Worm (Caenorhabditis elegans) whole organism, L4 larva: Measurements from ENCODE around the gene ifp-1.

Source experiments
- F10B5.3 ChIP-seq: sonication (generic microtip); optimal IDR thresholded peaks from 2 replicates; lab custom pipeline; 2016; ENCODE audit warnings: mild to moderate bottlenecking, missing genetic modification characterization, missing compliant biosample characterization
- F37D6.2 ChIP-seq: sonication (generic microtip); optimal IDR thresholded peaks from 2 replicates; lab custom pipeline; 2016; ENCODE audit warnings: mild to moderate bottlenecking, missing genetic modification characterization, missing compliant biosample characterization
- F49E8.2 ChIP-seq: sonication (generic microtip); optimal IDR thresholded peaks from 2 replicates; lab custom pipeline; 2016; ENCODE audit warnings: missing compliant biosample characterization, mild to moderate bottlenecking, missing genetic modification characterization, borderline replicate concordance
- T20F7.1 ChIP-seq: fragments of 200-800 bp; sonication (Bioruptor generic); optimal IDR thresholded peaks from 2 replicates; lab custom pipeline; 2018; ENCODE audit warnings: mild to moderate bottlenecking, missing genetic modification characterization, missing compliant biosample characterization
- ZK337.2 ChIP-seq: fragments of 200-800 bp; sonication (Bioruptor generic); IDR thresholded peaks from 2 replicates; pipeline ENCODE4 v1.3.6; 2022; ENCODE audit warnings: missing genetic modification reagents, missing genetic modification characterization, missing compliant biosample characterization
- ZK546.5 ChIP-seq, 2 experiments: sonication (generic microtip); optimal IDR thresholded peaks; 2 replicates each; lab custom pipeline; 2017; ENCODE audit warnings: missing biosample characterization in 2 of 2, missing genetic modification characterization in 2 of 2
- aha-1 ChIP-seq: fragments of 150-350 bp; peaks from one replicate; lab custom pipeline; 2014; ENCODE audit warnings: missing biosample characterization, missing genetic modification characterization
- attf-4 ChIP-seq: sonication (generic microtip); optimal IDR thresholded peaks from 3 replicates; lab custom pipeline; 2017; ENCODE audit warnings: missing biosample characterization, missing genetic modification characterization
- ceh-44 ChIP-seq: fragments of 200-800 bp; sonication (Bioruptor generic); IDR thresholded peaks from 2 replicates; pipeline ENCODE4 v1.3.6; 2022; ENCODE audit warnings: missing genetic modification reagents, missing genetic modification characterization, missing compliant biosample characterization
- ceh-82 ChIP-seq: sonication (generic microtip); optimal IDR thresholded peaks from 2 replicates; lab custom pipeline; 2017; ENCODE audit warnings: missing biosample characterization, missing genetic modification characterization
- ces-1 ChIP-seq: fragments of 150-350 bp; sonication (generic microtip); optimal IDR thresholded peaks from 4 replicates; lab custom pipeline; 2014; ENCODE audit warnings: missing biosample characterization, missing genetic modification reagents, missing genetic modification characterization
- daf-16 ChIP-seq, 3 experiments: sonication (generic microtip); optimal IDR thresholded peaks; 2 replicates each; lab custom pipeline; 2016 to 2017; ENCODE audit warnings: missing genetic modification characterization in 3 of 3, missing genetic modification reagents in 3 of 3, mild to moderate bottlenecking in 2 of 3, missing compliant biosample characterization in 2 of 3, missing biosample characterization in 1 of 3, moderate library complexity in 1 of 3
- daf-19 ChIP-seq: fragments of 200-800 bp; sonication (Bioruptor generic); conservative IDR thresholded peaks from 2 replicates; pipeline ENCODE4 v1.3.6; 2022; ENCODE audit warnings: missing genetic modification characterization, missing compliant biosample characterization
- daf-8 ChIP-seq: fragments of 200-800 bp; sonication (Bioruptor generic); IDR thresholded peaks from 2 replicates; pipeline ENCODE4 v1.3.6; 2022; ENCODE audit warnings: missing genetic modification characterization, missing compliant biosample characterization
- duxl-1 ChIP-seq: sonication (generic microtip); optimal IDR thresholded peaks from 2 replicates; lab custom pipeline; 2016; ENCODE audit warnings: mild to moderate bottlenecking, missing genetic modification characterization, moderate library complexity, missing compliant biosample characterization; ENCODE audit not compliant: poor library complexity
- egl-27 ChIP-seq: sonication (generic microtip); optimal IDR thresholded peaks from 3 replicates; lab custom pipeline; 2017; ENCODE audit warnings: missing biosample characterization, missing genetic modification reagents, missing genetic modification characterization
- egl-43 ChIP-seq: fragments of 200-800 bp; sonication (Bioruptor generic); IDR thresholded peaks from 2 replicates; pipeline ENCODE4 v1.3.6; 2022; ENCODE audit warnings: missing genetic modification reagents, missing genetic modification characterization, missing compliant biosample characterization
- fkh-10 ChIP-seq: fragments of 150-350 bp; optimal IDR thresholded peaks from 2 replicates; lab custom pipeline; 2014; ENCODE audit warnings: missing biosample characterization, missing genetic modification reagents, missing genetic modification characterization
- fos-1 ChIP-seq: fragments of 150-350 bp; optimal IDR thresholded peaks from 2 replicates; lab custom pipeline; 2014; ENCODE audit warnings: missing biosample characterization, missing genetic modification characterization
- hlh-11 ChIP-seq: fragments of 200-800 bp; sonication (Bioruptor generic); optimal IDR thresholded peaks from 2 replicates; lab custom pipeline; 2018; ENCODE audit warnings: mild to moderate bottlenecking, missing genetic modification characterization, missing compliant biosample characterization
- hlh-30 ChIP-seq: sonication (generic microtip); optimal IDR thresholded peaks from 2 replicates; lab custom pipeline; 2017; ENCODE audit warnings: antibody characterized with exemption, mild to moderate bottlenecking, missing genetic modification characterization, missing compliant biosample characterization; ENCODE audit not compliant: insufficient read depth
- hmg-1.1 ChIP-seq: fragments of 200-800 bp; sonication (Bioruptor generic); IDR thresholded peaks from 2 replicates; pipeline ENCODE4 v1.3.6; 2022; ENCODE audit warnings: missing genetic modification reagents, missing genetic modification characterization, missing compliant biosample characterization
- jun-1 ChIP-seq: fragments of 150-350 bp; optimal IDR thresholded peaks from 2 replicates; lab custom pipeline; 2014; ENCODE audit warnings: missing biosample characterization, missing genetic modification reagents, missing genetic modification characterization
- lin-38 ChIP-seq: fragments of 200-800 bp; sonication (Bioruptor generic); IDR thresholded peaks from 2 replicates; pipeline ENCODE4 v1.3.6; 2022; ENCODE audit warnings: missing genetic modification reagents, missing genetic modification characterization, missing compliant biosample characterization
- mdl-1 ChIP-seq, 2 experiments: fragments of 150-350 bp in 1 of 2; sonication (generic microtip) in 1 of 2; optimal IDR thresholded peaks; 2 replicates each; lab custom pipeline; 2014 to 2017; ENCODE audit warnings: missing biosample characterization in 2 of 2, missing genetic modification characterization in 2 of 2
- mep-1 ChIP-seq: fragments of 150-350 bp; sonication (generic microtip); optimal IDR thresholded peaks from 3 replicates; lab custom pipeline; 2014; ENCODE audit warnings: missing biosample characterization, missing genetic modification characterization
- mes-2 ChIP-seq: sonication (generic microtip); optimal IDR thresholded peaks from 2 replicates; lab custom pipeline; 2016; ENCODE audit warnings: missing genotype, mild to moderate bottlenecking, missing genetic modification characterization, missing compliant biosample characterization; ENCODE audit not compliant: poor library complexity, severe bottlenecking
- mxl-2 ChIP-seq: fragments of 200-800 bp; sonication (Bioruptor generic); conservative IDR thresholded peaks from 2 replicates; pipeline ENCODE4 v1.3.6; 2022; ENCODE audit warnings: missing genetic modification reagents, missing genetic modification characterization, missing compliant biosample characterization
- mxl-3 ChIP-seq: fragments of 200-800 bp; sonication (Bioruptor generic); optimal IDR thresholded peaks from 2 replicates; lab custom pipeline; 2018; ENCODE audit warnings: mild to moderate bottlenecking, missing genetic modification characterization, missing compliant biosample characterization
- nhr-11 ChIP-seq: fragments of 150-350 bp; optimal IDR thresholded peaks from 2 replicates; lab custom pipeline; 2014; ENCODE audit warnings: missing biosample characterization, missing genetic modification characterization
- nhr-28 ChIP-seq: fragments of 150-350 bp; optimal IDR thresholded peaks from 2 replicates; lab custom pipeline; 2014; ENCODE audit warnings: missing biosample characterization, missing genetic modification characterization
- php-3 ChIP-seq: fragments of 200-800 bp; sonication (Bioruptor generic); IDR thresholded peaks from 2 replicates; pipeline ENCODE4 v1.3.6; 2022; ENCODE audit warnings: missing genetic modification reagents, missing genetic modification characterization, missing compliant biosample characterization
- rbr-2 ChIP-seq: sonication (generic microtip); optimal IDR thresholded peaks from 2 replicates; lab custom pipeline; 2016; ENCODE audit warnings: missing genotype, missing genetic modification characterization, missing compliant biosample characterization
- saeg-2 ChIP-seq: fragments of 200-800 bp; sonication (Bioruptor generic); IDR thresholded peaks from 2 replicates; pipeline ENCODE4 v1.3.6; 2022; ENCODE audit warnings: missing genetic modification reagents, missing genetic modification characterization, missing compliant biosample characterization
- set-16 ChIP-seq: fragments of 200-800 bp; sonication (Bioruptor generic); IDR thresholded peaks from 2 replicates; pipeline ENCODE4 v1.3.6; 2022; ENCODE audit warnings: missing genetic modification reagents, missing genetic modification characterization, missing compliant biosample characterization
- unc-62 ChIP-seq, 3 experiments: fragments of 150-350 bp in 1 of 3; sonication (generic microtip); optimal IDR thresholded peaks in 2 of 3; peaks in 1 of 3; 1 replicate in 1 of 3; 2 replicates in 2 of 3; lab custom pipeline; 2014 to 2017; ENCODE audit warnings: missing biosample characterization in 3 of 3, missing genetic modification characterization in 3 of 3, missing genetic modification reagents in 3 of 3, missing genotype in 1 of 3
- vab-7 ChIP-seq: fragments of 200-800 bp; sonication (Bioruptor generic); IDR thresholded peaks from 2 replicates; pipeline ENCODE4 v1.3.6; 2022; ENCODE audit warnings: missing genetic modification reagents, missing genetic modification characterization, missing compliant biosample characterization
- zag-1 ChIP-seq: fragments of 150-350 bp; optimal IDR thresholded peaks from 2 replicates; lab custom pipeline; 2014; ENCODE audit warnings: missing biosample characterization, missing genetic modification characterization
- zip-2 ChIP-seq: fragments of 150-350 bp; optimal IDR thresholded peaks from 2 replicates; lab custom pipeline; 2014; ENCODE audit warnings: missing biosample characterization, missing genetic modification characterization

The ifp-1 gene

ce11 chrX:9676009-9676408, 4.0 kb downstream of the ifp-1 start (continued):
- TF ChIP-seq F37D6.2 (tag; lab: Kevin White, UChicago), result no peak
- TF ChIP-seq hlh-30 (tag; lab: Kevin White, UChicago), result no peak
- TF ChIP-seq T20F7.1 (GFP tag; lab: Kevin White, UChicago), result no peak
- no peak for TF ChIP-seq fkh-10 (GFP tag; lab: Kevin White, UChicago)
- TF ChIP-seq lin-38 (GFP tag; lab: Robert Waterston, UW), result no peak
- TF ChIP-seq rbr-2 (tag; lab: Kevin White, UChicago), result no peak
- TF ChIP-seq mxl-3 (GFP tag; lab: Kevin White, UChicago), result no peak

- TF ChIP-seq mxl-2 (GFP tag; lab: Robert Waterston, UW) (no peak), jun-1 (tag; lab: Kevin White, UChicago) (no peak), F49E8.2 (tag; lab: Kevin White, UChicago) (no peak), zip-2 (tag; lab: Kevin White, UChicago) (no peak), vab-7 (GFP tag; lab: Robert Waterston, UW) (no peak), php-3 (GFP tag; lab: Robert Waterston, UW) (no peak), egl-43 (GFP tag; lab: Robert Waterston, UW) (no peak), duxl-1 (no peak), fos-1 (tag; lab: Kevin White, UChicago) (no peak), F10B5.3 (no peak), ZK546.5 (tag; optimal IDR thresholded peaks at IDR 0.05; lab: Kevin White, UChicago) (no peak), ceh-82 (no peak), daf-8 (GFP tag; lab: Robert Waterston, UW) (no peak), saeg-2 (no peak), ceh-44 (GFP tag; lab: Robert Waterston, UW) (no peak)
These were observed 5.2 kb downstream of the ifp-1 start, which contains the start of gene C43C3.4 for ce11 chrX:9674799-9675198. Gene C43C3.4 (minus strand): TSS chrX:9674899.

- TF ChIP-seq nhr-28 (tag; lab: Kevin White, UChicago), result peak; percentile 30
- no peak for TF ChIP-seq aha-1 (tag; lab: Kevin White, UChicago)
- TF ChIP-seq attf-4 (tag; lab: Kevin White, UChicago), result no peak
- TF ChIP-seq ceh-44 (GFP tag; lab: Robert Waterston, UW), result no peak
- TF ChIP-seq zag-1, result no peak
- no peak for TF ChIP-seq daf-19 (GFP tag; lab: Robert Waterston, UW)
- TF ChIP-seq unc-62 (GFP tag; optimal IDR thresholded peaks at IDR 0.05 in 1 of 2; lab: Kevin White, UChicago), result peak in 1 of 2 experiments; percentile 83
- TF ChIP-seq unc-62 (tag; optimal IDR thresholded peaks at IDR 0.05; lab: Kevin White, UChicago), result no peak
- TF ChIP-seq daf-16 (GFP tag; optimal IDR thresholded peaks at IDR 0.05; lab: Kevin White, UChicago), result no peak
- peak; percentile 64 for TF ChIP-seq daf-16 (tag; optimal IDR thresholded peaks at IDR 0.05; lab: Kevin White, UChicago)
- TF ChIP-seq ZK337.2, result no peak
- TF ChIP-seq hlh-30 (tag; lab: Kevin White, UChicago), result peak; percentile 32
These were observed 6.7 kb downstream of the ifp-1 start for ce11 chrX:9673228-9673627.

- TF ChIP-seq fkh-10 (GFP tag; lab: Kevin White, UChicago) (peak; percentile 59), hmg-1.1 (GFP tag; lab: Robert Waterston, UW) (peak; percentile 52; the same call in 1 of the 2 replicates), mdl-1 (tag; optimal IDR thresholded peaks at IDR 0.05; lab: Kevin White, UChicago) (peak; percentile 2 to 69), egl-27 (tag; lab: Kevin White, UChicago) (no peak), nhr-11 (peak; percentile 25), unc-62 (GFP tag; optimal IDR thresholded peaks at IDR 0.05 in 1 of 2; lab: Kevin White, UChicago) (peak in 1 of 2 experiments; percentile 32), unc-62 (tag; optimal IDR thresholded peaks at IDR 0.05; lab: Kevin White, UChicago) (no peak), hlh-11 (peak; percentile 26), daf-16 (GFP tag; optimal IDR thresholded peaks at IDR 0.05; lab: Kevin White, UChicago) (peak in 1 of 2 experiments; percentile 45), daf-16 (tag; optimal IDR thresholded peaks at IDR 0.05; lab: Kevin White, UChicago) (no peak), aha-1 (tag; lab: Kevin White, UChicago) (peak; percentile 98), mes-2 (tag; lab: Kevin White, UChicago) (no peak), mep-1 (tag; lab: Kevin White, UChicago) (peak; percentile 64), ces-1 (GFP tag; lab: Kevin White, UChicago) (no peak), set-16 (peak; percentile 64), rbr-2 (tag; lab: Kevin White, UChicago) (peak; percentile 74), mxl-3 (GFP tag; lab: Kevin White, UChicago) (peak; percentile 5), egl-43 (GFP tag; lab: Robert Waterston, UW) (no peak)
These were observed 11.4 kb downstream of the ifp-1 start, which contains the start of gene T14B1.1 for ce11 chrX:9668554-9668953. Gene T14B1.1 (minus strand): TSS chrX:9668723.
